Worm (Caenorhabditis elegans) whole organism, L4/young adult: ENCODE measurements around the gene ZC412.10.
"Not testable (repeated sequence)": the region's sequence is repeated elsewhere in the genome, so short reads cannot be mapped to it uniquely, and the experiment has no call there.

Source experiments
- W03F9.2 ChIP-seq: fragments of 150-350 bp; optimal IDR thresholded peaks from 2 replicates; lab custom pipeline; 2014; ENCODE audit warnings: missing biosample characterization, missing genetic modification characterization
- dao-5 ChIP-seq: sonication (generic microtip); optimal IDR thresholded peaks from 2 replicates; lab custom pipeline; 2016; ENCODE audit warnings: missing genotype, missing genetic modification characterization, moderate library complexity, missing compliant biosample characterization
- him-1 ChIP-seq: sonication (generic microtip); optimal IDR thresholded peaks from 2 replicates; lab custom pipeline; 2016; ENCODE audit warnings: missing genotype, missing genetic modification reagents, missing genetic modification characterization, missing compliant biosample characterization

The ZC412.10 gene

DNA sequence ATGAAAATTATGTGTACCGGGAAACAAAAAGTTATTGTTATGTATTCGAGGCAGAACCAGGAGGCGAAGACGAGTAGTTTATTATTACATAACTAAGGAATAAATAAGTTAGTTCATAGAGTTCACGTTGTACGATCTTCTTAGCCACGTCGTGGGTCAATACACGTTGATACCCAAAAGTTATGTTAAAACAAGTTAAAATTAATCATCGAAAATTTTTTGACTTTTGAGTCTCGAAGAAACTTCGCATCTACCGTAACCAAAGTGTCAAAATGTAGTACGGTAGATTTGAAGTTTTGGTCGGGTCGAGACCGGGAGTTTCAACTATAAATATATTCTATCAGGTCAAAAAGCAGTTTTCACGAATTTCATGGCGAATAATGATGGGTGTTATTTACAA lies at the start of gene ZC412.10:
ZC412.10 (minus strand) TSS at position 101 of the 400 bp plus-strand sequence.
- not testable (repeated sequence) for TF ChIP-seq dao-5 (tag; lab: Kevin White, UChicago); him-1 (tag; lab: Kevin White, UChicago); W03F9.2

DNA sequence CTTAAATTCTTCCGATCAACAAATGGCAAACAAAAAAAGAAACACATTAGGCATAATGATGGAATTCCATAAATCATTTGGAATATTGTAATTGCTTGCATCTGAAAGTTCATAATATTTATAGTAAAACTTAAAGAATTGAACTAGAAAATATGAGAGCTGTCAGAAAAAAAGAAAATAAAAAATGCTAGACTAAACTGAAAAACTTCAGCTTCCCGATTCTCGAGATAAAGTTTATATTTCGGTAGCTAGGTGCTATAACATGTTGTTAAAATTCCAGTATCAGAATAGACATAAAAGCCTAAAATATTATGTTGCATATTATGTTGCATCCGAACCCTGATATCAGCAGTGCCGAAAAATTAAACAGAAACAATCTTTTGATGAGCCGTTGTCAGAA lies 47.5 kb upstream of the ZC412.10 start, which contains the start of gene srg-54:
srg-54 (minus strand) TSS at position 101 of the 400 bp plus-strand sequence.
- TF ChIP-seq dao-5 (tag; lab: Kevin White, UChicago) (no peak), him-1 (tag; lab: Kevin White, UChicago) (no peak), W03F9.2 (no peak)

DNA sequence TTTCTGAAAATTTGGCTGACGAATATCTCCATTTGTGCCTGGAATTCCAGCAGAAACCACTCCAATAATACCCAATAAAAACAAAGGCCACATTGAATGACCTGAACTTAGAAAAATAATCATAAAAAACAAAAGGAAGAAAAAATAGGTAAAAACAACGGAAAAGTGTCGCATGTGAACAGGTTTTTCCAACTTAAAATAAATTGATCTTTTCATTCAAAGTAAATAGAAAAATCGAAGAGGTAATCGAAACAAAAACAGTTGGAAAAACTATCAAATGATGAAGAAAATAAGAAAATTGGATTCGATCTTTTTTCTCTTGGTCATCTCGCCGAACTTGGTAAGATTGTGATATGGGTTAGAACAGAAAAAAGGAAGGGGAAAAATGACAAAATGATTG lies 44.9 kb upstream of the ZC412.10 start, which contains the start of gene zmp-4:
zmp-4 (minus strand) TSS at position 101 of the 400 bp plus-strand sequence.
- TF ChIP-seq him-1 (tag; lab: Kevin White, UChicago), result no peak
- no peak for TF ChIP-seq dao-5 (tag; lab: Kevin White, UChicago)
- no peak for TF ChIP-seq W03F9.2

DNA sequence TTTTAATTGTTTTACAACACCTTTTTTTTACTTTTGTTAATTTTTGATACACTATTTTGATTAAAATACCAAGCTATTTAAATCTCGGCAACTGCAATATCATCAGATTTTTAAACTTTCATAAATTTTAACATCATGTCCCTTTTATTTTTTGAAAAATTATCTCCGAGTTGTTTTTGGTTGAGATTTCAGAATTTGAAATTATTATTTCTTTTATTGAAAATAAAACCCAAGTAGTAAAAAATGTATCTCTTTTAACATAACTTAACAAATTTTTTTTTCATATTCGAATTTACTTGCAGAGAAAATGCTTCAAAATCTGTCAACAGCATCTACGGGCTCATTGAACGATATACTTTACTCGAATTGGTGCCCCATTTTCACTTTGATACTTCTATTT lies 39.0 kb upstream of the ZC412.10 start, which contains the start of gene H12D21.11:
H12D21.11 (plus strand) TSS at position 301 of the 400 bp plus-strand sequence.
- TF ChIP-seq W03F9.2 (no peak), dao-5 (tag; lab: Kevin White, UChicago) (no peak), him-1 (tag; lab: Kevin White, UChicago) (no peak)

DNA sequence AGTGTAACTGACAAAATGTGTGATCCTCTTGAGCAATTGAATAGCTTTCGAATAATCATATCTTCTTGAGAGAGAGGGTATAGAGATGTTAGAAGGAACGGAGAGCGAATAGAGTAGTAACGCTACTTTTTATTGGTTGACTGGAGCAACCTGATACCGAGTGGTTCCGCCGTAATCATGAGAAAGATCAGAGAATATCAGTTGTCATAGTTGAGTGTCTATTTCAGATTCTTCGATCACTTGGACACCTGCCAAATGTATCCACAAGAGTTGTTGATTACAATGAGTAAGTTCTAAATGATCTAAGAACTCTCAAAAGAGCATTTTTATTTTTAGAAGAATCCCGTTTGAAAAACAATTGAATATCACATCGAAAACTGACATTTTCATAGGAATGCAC lies 34.1 kb upstream of the ZC412.10 start:
- TF ChIP-seq dao-5 (tag; lab: Kevin White, UChicago), result no peak
- no peak for TF ChIP-seq him-1 (tag; lab: Kevin White, UChicago)
- no peak for TF ChIP-seq W03F9.2

DNA sequence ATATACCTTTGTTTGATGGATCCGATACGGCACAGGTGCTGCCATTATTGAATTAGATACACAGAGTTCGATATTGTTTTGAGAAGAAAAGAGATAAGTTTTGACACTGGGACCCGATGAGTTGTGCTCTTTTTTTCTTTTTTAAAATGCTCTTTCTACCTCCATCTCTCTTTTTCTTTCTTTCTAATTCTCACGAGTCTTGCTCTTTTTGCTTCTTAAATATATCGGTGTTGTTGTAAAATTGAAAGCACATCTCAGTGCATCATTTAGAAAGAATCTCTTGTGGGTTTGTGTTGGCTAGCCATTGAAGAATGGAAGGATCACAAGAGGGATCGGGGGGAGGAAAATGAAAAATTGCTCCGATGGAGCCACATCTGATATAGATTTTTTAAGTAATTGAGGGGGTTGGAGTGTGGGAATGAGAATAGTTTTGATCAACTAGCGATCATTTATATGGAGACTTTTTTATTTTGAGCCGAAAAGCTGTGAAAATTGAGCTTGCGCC lies 32.8 kb upstream of the ZC412.10 start, which contains the start of gene H12D21.9:
H12D21.9 (minus strand) TSS at position 148 of the 505 bp plus-strand sequence.
- TF ChIP-seq dao-5 (tag; lab: Kevin White, UChicago) (no peak), him-1 (tag; lab: Kevin White, UChicago) (no peak), W03F9.2 (no peak)

DNA sequence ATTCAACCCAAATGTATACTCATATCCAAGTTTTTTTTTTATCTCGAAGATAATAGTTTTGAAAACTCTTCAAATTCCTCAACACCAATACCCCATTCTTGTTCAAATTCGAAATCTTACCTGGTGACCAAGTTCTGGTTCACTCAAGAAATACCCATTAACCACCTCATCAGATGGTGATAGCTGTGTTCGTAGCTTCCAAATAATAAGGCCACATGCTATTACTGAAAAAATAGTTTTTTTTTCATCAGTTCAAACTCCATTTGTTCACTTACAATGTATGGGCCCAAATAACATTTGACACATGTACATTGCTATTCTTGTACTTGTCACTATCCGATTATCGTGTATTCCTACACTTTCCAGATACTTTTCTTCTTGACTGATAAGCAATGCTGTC lies 30.8 kb upstream of the ZC412.10 start:
- TF ChIP-seq W03F9.2, result no peak
- no peak for TF ChIP-seq him-1 (tag; lab: Kevin White, UChicago)
- no peak for TF ChIP-seq dao-5 (tag; lab: Kevin White, UChicago)

DNA sequence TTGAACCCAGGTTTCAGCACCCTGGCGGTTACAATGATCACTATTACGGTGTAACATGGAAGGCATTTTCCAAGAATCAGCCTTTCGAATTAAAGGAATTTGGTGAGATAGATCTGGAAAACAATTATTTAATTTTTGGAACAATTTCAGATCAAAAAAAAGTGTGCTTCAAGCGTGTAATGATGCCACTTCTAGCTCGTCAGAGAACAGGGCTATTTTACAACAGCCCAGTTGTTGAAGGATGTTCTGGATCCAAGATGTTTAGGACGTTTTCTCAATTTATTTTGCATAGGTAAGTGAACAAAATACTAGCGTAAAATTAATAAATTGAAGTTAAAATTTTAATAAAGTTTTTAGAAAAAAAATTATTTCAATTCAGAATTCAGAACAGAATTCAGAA lies 24.3 kb upstream of the ZC412.10 start:
- no peak for TF ChIP-seq him-1 (tag; lab: Kevin White, UChicago)
- TF ChIP-seq dao-5 (tag; lab: Kevin White, UChicago), result no peak
- no peak for TF ChIP-seq W03F9.2

DNA sequence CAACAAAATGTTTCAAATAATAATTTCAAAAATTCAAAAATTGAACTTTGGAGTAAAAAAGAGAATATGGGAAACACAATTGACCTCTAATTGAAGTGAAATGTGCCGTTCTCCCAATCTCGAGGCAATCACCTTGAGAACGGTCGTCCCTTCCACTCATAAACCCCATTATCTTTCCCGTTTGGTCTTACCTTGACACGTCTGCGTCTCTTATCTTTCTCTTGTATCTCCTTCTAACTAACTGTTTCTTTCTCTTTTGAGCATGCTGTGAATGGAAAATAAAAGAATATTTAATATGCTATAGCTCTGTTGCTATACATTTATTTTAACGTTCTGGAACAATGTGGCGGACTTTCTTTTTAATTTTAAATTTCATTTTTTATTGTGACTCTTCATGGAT lies 22.9 kb upstream of the ZC412.10 start, which contains the start of gene H12D21.10:
H12D21.10 (plus strand) TSS at position 260 of the 400 bp plus-strand sequence.
- TF ChIP-seq him-1 (tag; lab: Kevin White, UChicago) (no peak), W03F9.2 (no peak), dao-5 (tag; lab: Kevin White, UChicago) (no peak)

DNA sequence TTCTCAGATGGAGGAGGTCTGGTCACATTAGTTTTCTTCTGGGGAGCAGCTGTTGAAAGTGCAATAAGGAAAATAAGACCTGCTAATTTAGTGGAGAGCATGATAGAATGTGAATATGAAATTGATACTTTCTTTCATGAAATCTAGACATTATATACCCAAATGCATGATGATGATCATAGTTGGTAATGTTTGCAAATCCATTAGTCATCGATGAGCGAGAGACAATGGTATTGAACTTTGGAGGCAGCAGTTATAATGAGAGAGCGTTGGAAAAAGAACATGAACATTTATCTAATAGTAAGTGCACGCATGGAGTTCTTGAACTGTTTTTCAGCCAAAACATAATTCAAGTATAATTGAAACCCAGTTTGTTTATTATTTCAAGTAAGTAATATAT lies 21.1 kb upstream of the ZC412.10 start, which contains the start of gene H12D21.6:
H12D21.6 (minus strand) TSS at position 101 of the 400 bp plus-strand sequence.
- no peak for TF ChIP-seq him-1 (tag; lab: Kevin White, UChicago)
- no peak for TF ChIP-seq W03F9.2
- no peak for TF ChIP-seq dao-5 (tag; lab: Kevin White, UChicago)

DNA sequence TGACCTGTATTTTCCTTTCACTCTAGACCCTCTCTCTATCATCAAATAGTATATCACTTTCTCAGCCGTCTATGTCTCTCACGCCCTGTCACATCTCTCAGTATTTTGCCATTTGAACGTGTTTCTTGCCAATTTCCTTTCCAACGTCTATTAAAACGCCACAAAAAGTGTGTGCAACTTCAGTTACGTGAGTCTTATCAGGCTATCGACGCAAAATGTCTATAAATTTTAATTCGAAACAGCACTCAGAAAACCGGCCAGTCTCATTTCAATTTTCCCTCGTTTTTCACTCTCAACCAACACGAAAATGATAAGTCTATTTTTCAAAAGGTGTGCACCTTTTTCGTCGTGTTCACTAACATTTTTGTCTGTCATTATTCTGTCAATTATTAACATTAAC lies 18.9 kb upstream of the ZC412.10 start, which contains the start of gene mpst-3:
mpst-3 (plus strand) TSS at position 91 of the 400 bp plus-strand sequence.
- TF ChIP-seq him-1 (tag; lab: Kevin White, UChicago), result no peak
- no peak for TF ChIP-seq dao-5 (tag; lab: Kevin White, UChicago)
- TF ChIP-seq W03F9.2, result no peak

DNA sequence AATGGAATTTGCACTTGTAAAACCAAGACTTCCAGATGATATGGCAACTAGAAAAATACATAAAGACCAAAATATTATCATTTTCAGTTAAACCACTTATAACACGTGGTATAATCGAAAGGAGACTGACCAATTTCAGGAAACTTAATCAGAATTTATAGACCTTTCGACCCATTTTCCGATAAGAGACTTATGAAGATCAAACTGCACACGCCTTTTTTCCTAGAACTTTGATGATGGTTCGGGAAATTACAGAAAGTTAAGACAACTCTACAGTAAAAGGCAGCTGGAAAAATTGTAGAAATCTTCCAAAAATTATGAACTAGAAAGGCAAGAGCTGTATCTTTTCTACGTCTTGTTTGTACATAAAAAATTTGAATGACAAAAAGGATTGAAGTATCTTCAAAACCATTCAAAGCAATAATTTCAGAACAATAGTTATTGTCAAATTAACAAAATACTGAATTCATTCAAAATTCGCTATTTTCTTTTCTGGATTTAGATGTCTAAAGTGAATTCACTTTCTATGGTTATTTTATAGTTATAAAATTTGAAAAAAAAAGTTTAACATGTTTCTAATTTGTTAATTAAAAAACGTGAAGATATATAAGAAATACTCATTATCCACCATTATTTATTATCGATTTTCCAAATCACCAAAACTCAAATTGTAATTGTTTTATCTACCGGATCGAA lies 16.9 kb upstream of the ZC412.10 start, which contains the start of the genes mpst-2 and H12D21.5:
mpst-2 (minus strand) TSS at position 101 of the 696 bp plus-strand sequence.
H12D21.5 (plus strand) TSS at position 646 of the 696 bp plus-strand sequence.
- TF ChIP-seq him-1 (tag; lab: Kevin White, UChicago) (no peak), dao-5 (tag; lab: Kevin White, UChicago) (no peak), W03F9.2 (no peak)

DNA sequence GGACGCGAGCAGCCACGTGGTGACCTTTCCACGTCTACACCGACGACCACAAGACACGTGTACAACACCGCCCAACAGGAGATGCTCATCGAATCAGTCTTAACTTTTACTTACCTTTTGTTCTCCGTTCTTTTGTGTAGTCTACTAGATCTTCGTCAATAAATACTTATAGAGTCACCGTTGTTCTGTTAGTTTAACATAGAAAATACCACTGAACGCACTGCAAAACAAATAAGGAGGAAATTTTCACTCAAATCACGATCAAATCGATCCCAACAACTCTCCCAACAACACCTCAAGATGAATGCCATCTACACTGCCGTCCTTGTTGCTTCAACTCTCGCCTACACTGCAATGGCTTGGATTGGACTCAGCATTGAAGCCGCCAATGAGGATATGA lies 14.2 kb upstream of the ZC412.10 start, which contains the start of gene nspa-2:
nspa-2 (plus strand) TSS at position 301 of the 400 bp plus-strand sequence.
- not testable (repeated sequence) for TF ChIP-seq dao-5 (tag; lab: Kevin White, UChicago); him-1 (tag; lab: Kevin White, UChicago); W03F9.2
